Fruit fly (Drosophila melanogaster): Measurements from ENCODE around the gene Gss1.

Gene Gss1

dm6 chrX:17875695-17876094 is 13.7 kb upstream of the Gss1 start (continued):
- TF ChIP-seq Gug (GFP tag; IDR thresholded peaks at IDR 0.05) = no peak
- TF ChIP-seq eg (GFP tag; IDR thresholded peaks at IDR 0.05) = no peak
- TF ChIP-seq Eip75B (GFP tag; optimal IDR thresholded peaks at IDR 0.05) = no peak
- no peak for TF ChIP-seq CG7368 (GFP tag; optimal IDR thresholded peaks at IDR 0.05)
- no peak for TF ChIP-seq CG10669 (GFP tag; optimal IDR thresholded peaks at IDR 0.05)

dm6 chrX:17876518-17876917 is 12.8 kb upstream of the Gss1 start:
- TF ChIP-seq fd59A (GFP tag; optimal IDR thresholded peaks at IDR 0.05) (no peak), ss (GFP tag; optimal IDR thresholded peaks at IDR 0.05) (peak in 1 of 2 experiments; percentile 4), Hr4 (GFP tag; optimal IDR thresholded peaks at IDR 0.05) (no peak), Eip78C (GFP tag) (peak; percentile 7), svp (GFP tag) (peak; percentile 30), fkh (GFP tag; optimal IDR thresholded peaks at IDR 0.05) (peak; percentile 15), dsx (GFP tag; optimal IDR thresholded peaks at IDR 0.05; ENCODE audit: poor library complexity, severe bottlenecking) (peak; percentile 73)

- TF ChIP-seq CG8319 (GFP tag; optimal IDR thresholded peaks at IDR 0.05) (no peak), CG11294 (GFP tag; IDR thresholded peaks at IDR 0.05) (no peak), CG6163 (GFP tag; IDR thresholded peaks at IDR 0.05) (0 out of 3 replicates have a peak, but pooled peaks have one; percentile 14), Lpt (GFP tag; optimal IDR thresholded peaks at IDR 0.05) (no peak), CG32006 (GFP tag; optimal IDR thresholded peaks at IDR 0.05) (no peak), CG6792 (GFP tag; optimal IDR thresholded peaks at IDR 0.05) (peak; percentile 19), CG31627 (GFP tag; optimal IDR thresholded peaks at IDR 0.05) (no peak), CG1621 (tag; optimal IDR thresholded peaks at IDR 0.05) (no peak), spab (GFP tag; optimal IDR thresholded peaks at IDR 0.05) (no peak), fd59A (GFP tag; optimal IDR thresholded peaks at IDR 0.05) (no peak), net (GFP tag; optimal IDR thresholded peaks at IDR 0.05) (no peak), Eip78C (GFP tag) (no peak), CG6854 (GFP tag; optimal IDR thresholded peaks at IDR 0.05) (no peak), CG8632 (GFP tag; optimal IDR thresholded peaks at IDR 0.05) (no peak), Eip75B (GFP tag; optimal IDR thresholded peaks at IDR 0.05) (no peak), Ets96B (tag; optimal IDR thresholded peaks at IDR 0.05) (no peak), Sox15 (GFP tag; optimal IDR thresholded peaks at IDR 0.05) (no peak), vri (GFP tag; optimal IDR thresholded peaks at IDR 0.05) (no peak), CG3032 (tag; optimal IDR thresholded peaks at IDR 0.05) (no peak), pdm3 (GFP tag; optimal IDR thresholded peaks at IDR 0.05) (no peak), esn (GFP tag; optimal IDR thresholded peaks at IDR 0.05) (no peak), CG7368 (GFP tag; optimal IDR thresholded peaks at IDR 0.05) (no peak), acj6 (GFP tag; optimal IDR thresholded peaks at IDR 0.05) (no peak), Sox102F (GFP tag; optimal IDR thresholded peaks at IDR 0.05) (no peak), CG6808 (GFP tag; optimal IDR thresholded peaks at IDR 0.05) (no peak), eg (GFP tag; IDR thresholded peaks at IDR 0.05) (0 out of 3 replicates have a peak, but pooled peaks have one; percentile 31), CG10631 (GFP tag; optimal IDR thresholded peaks at IDR 0.05) (no peak), Hr38 (GFP tag; optimal IDR thresholded peaks at IDR 0.05) (no peak), dsx (GFP tag; optimal IDR thresholded peaks at IDR 0.05; ENCODE audit: poor library complexity, severe bottlenecking) (no peak), CG8119 (GFP tag; IDR thresholded peaks at IDR 0.05) (no peak; the same call in 2 of the 3 replicates), CG11762 (GFP tag; optimal IDR thresholded peaks at IDR 0.05; ENCODE audit: insufficient read depth) (no peak), svp (GFP tag) (no peak), Sox14 (GFP tag; optimal IDR thresholded peaks at IDR 0.05) (peak; percentile 26), Smox (GFP tag; optimal IDR thresholded peaks at IDR 0.05) (no peak), salr (GFP tag; optimal IDR thresholded peaks at IDR 0.05) (no peak), fd85E (GFP tag; optimal IDR thresholded peaks at IDR 0.05) (no peak)
Observed at dm6 chrX:17877974-17878373, 11.4 kb upstream of the Gss1 start.
